Worm (Caenorhabditis elegans): ENCODE measurements around the gene dhs-19.

- TF ChIP-seq nhr-12 (tag; optimal IDR thresholded peaks at IDR 0.05) = no peak
- TF ChIP-seq nhr-237 (tag; optimal IDR thresholded peaks at IDR 0.05) = no peak
- no peak for TF ChIP-seq nhr-76 (tag; optimal IDR thresholded peaks at IDR 0.05)
- no peak for TF ChIP-seq drap-1 (GFP tag; optimal IDR thresholded peaks at IDR 0.05)
- no peak for TF ChIP-seq unc-62 (GFP tag; optimal IDR thresholded peaks at IDR 0.05)
- TF ChIP-seq bed-3 (GFP tag; optimal IDR thresholded peaks at IDR 0.05) = no peak
- no peak for TF ChIP-seq flh-1 (GFP tag; optimal IDR thresholded peaks at IDR 0.05)
- TF ChIP-seq pha-4 (tag; optimal IDR thresholded peaks at IDR 0.05) = no peak
Observed at ce11 chrV:11497475-11497874, 7.2 kb upstream of the dhs-19 start.
